Fruit fly (Drosophila melanogaster): ENCODE results near the gene CBP.

The CBP gene

DNA sequence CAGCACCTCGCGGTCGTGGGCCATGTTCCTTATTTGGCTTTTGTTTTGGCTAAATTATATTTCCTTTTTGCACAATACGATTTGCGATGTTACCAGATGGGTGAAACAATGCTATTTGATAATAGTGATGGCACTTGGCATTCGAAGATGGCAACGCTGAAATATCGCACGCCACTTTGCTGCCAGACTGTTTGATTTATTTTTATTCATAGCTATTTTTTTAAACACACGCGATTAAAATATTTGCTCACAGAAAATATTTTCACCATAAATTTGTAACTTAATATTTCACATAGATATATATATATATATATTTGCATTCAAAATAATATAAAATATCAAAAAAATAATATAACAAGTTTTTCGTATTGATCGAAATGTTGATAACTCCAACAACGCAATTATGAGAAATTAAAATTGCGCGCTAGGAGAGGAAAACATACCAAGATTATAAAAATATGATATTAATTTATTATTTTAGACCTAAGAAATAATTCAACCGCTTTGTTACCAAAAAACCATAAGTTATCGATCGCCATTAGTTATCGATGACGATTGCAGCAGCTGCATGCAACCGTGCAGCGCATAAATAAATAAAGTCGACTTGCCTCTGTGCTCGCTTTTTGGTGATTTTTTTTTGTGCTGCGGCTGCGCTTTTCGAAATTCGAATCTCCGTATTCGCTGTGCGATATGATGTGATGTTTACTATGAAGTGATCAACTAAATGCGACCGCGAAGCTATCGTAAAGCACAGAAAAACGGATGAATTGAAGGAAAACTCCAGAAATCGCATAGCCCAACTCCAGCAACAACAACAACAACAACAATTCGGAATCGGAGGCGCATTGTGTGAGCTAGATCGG is 13.3 kb upstream of the CBP start, which contains the start of the genes Atg5 and Dok (continued):
- peak; percentile 16 for TF ChIP-seq CG3032 (tag; optimal IDR thresholded peaks at IDR 0.05)
- no peak for TF ChIP-seq CG34406 (GFP tag; optimal IDR thresholded peaks at IDR 0.05)
- TF ChIP-seq Sox102F (GFP tag; optimal IDR thresholded peaks at IDR 0.05), result no peak
- no peak for TF ChIP-seq topi (GFP tag; optimal IDR thresholded peaks at IDR 0.05)
- TF ChIP-seq esn (GFP tag; optimal IDR thresholded peaks at IDR 0.05), result no peak
- TF ChIP-seq vri (GFP tag; optimal IDR thresholded peaks at IDR 0.05), result no peak
- TF ChIP-seq Lpt (GFP tag; optimal IDR thresholded peaks at IDR 0.05), result no peak
- TF ChIP-seq dac (GFP tag; optimal IDR thresholded peaks at IDR 0.05), result no peak
- peak; percentile 14 for TF ChIP-seq Hr39 (GFP tag; optimal IDR thresholded peaks at IDR 0.05)
- no peak for TF ChIP-seq Sox15 (GFP tag; optimal IDR thresholded peaks at IDR 0.05)
- no peak for TF ChIP-seq acj6 (GFP tag; optimal IDR thresholded peaks at IDR 0.05)
- no peak for TF ChIP-seq Eip93F (GFP tag; optimal IDR thresholded peaks at IDR 0.05)

dm6 chrX:7324816-7325246 is 12.3 kb upstream of the CBP start:
- TF ChIP-seq Blimp-1 (GFP tag; optimal IDR thresholded peaks at IDR 0.05), result peak; percentile 91
- TF ChIP-seq Lpt (GFP tag; optimal IDR thresholded peaks at IDR 0.05), result peak; percentile 98
- peak; percentile 88 for TF ChIP-seq Ets21C (GFP tag; optimal IDR thresholded peaks at IDR 0.05)
- peak; percentile 94 for TF ChIP-seq cyc (GFP tag; optimal IDR thresholded peaks at IDR 0.05)
- peak; percentile 97 for TF ChIP-seq Eip75B (GFP tag; optimal IDR thresholded peaks at IDR 0.05)
- peak; percentile 97 for TF ChIP-seq achi (GFP tag; optimal IDR thresholded peaks at IDR 0.05)
- TF ChIP-seq Sox102F (GFP tag; optimal IDR thresholded peaks at IDR 0.05), result peak; percentile 96
- peak; percentile 98 for TF ChIP-seq net (GFP tag; optimal IDR thresholded peaks at IDR 0.05)
- peak; percentile 88 for TF ChIP-seq CG11902 (GFP tag; optimal IDR thresholded peaks at IDR 0.05)
- peak; percentile 98 for TF ChIP-seq CG34406 (GFP tag; optimal IDR thresholded peaks at IDR 0.05)
- peak; percentile 96 for TF ChIP-seq CG1621 (tag; optimal IDR thresholded peaks at IDR 0.05)
- TF ChIP-seq pdm3 (GFP tag; optimal IDR thresholded peaks at IDR 0.05), result peak; percentile 97
- peak; percentile 86 for TF ChIP-seq dac (GFP tag; optimal IDR thresholded peaks at IDR 0.05)
- peak; percentile 97 for TF ChIP-seq Met (GFP tag; optimal IDR thresholded peaks at IDR 0.05)
- TF ChIP-seq fkh (GFP tag; optimal IDR thresholded peaks at IDR 0.05), result peak; percentile 78
- peak; percentile 96 for TF ChIP-seq CG11762 (GFP tag; optimal IDR thresholded peaks at IDR 0.05; ENCODE audit: insufficient read depth)
- peak; percentile 98 for TF ChIP-seq esn (GFP tag; optimal IDR thresholded peaks at IDR 0.05)
- peak; percentile 97 for TF ChIP-seq CG10631 (GFP tag; optimal IDR thresholded peaks at IDR 0.05)
- TF ChIP-seq acj6 (GFP tag; optimal IDR thresholded peaks at IDR 0.05), result peak; percentile 97
- peak; percentile 97 for TF ChIP-seq CG9139 (GFP tag; optimal IDR thresholded peaks at IDR 0.05)
- TF ChIP-seq CG6854 (GFP tag; optimal IDR thresholded peaks at IDR 0.05), result peak; percentile 95
- TF ChIP-seq CG16779 (tag; optimal IDR thresholded peaks at IDR 0.05), result peak; percentile 97
- peak; percentile 98 for TF ChIP-seq CG3032 (tag; optimal IDR thresholded peaks at IDR 0.05)
- TF ChIP-seq CG4318 (GFP tag; optimal IDR thresholded peaks at IDR 0.05), result peak; percentile 93
- peak; percentile 91 for TF ChIP-seq CG31627 (GFP tag; optimal IDR thresholded peaks at IDR 0.05)
- TF ChIP-seq Hr39 (GFP tag; optimal IDR thresholded peaks at IDR 0.05), result peak; percentile 89
- TF ChIP-seq CG32006 (GFP tag; optimal IDR thresholded peaks at IDR 0.05), result peak; percentile 98
- peak; percentile 98 for TF ChIP-seq CG6792 (GFP tag; optimal IDR thresholded peaks at IDR 0.05)
- peak; percentile 99 for TF ChIP-seq CG8119 (GFP tag; IDR thresholded peaks at IDR 0.05)
- TF ChIP-seq fd59A (GFP tag; optimal IDR thresholded peaks at IDR 0.05), result peak; percentile 96
- peak; percentile 94 for TF ChIP-seq Eip93F (GFP tag; optimal IDR thresholded peaks at IDR 0.05)
- TF ChIP-seq Smox (GFP tag; optimal IDR thresholded peaks at IDR 0.05), result peak; percentile 97
- peak; percentile 98 to 99 for TF ChIP-seq ss (GFP tag; optimal IDR thresholded peaks at IDR 0.05)
- peak; percentile 95 for TF ChIP-seq Sox14 (GFP tag; optimal IDR thresholded peaks at IDR 0.05)
- peak; percentile 94 for TF ChIP-seq CG8319 (GFP tag; optimal IDR thresholded peaks at IDR 0.05)
- TF ChIP-seq CG11294 (GFP tag; IDR thresholded peaks at IDR 0.05), result peak; percentile 95
- TF ChIP-seq Hr38 (GFP tag; optimal IDR thresholded peaks at IDR 0.05), result no peak
- TF ChIP-seq OdsH (GFP tag; optimal IDR thresholded peaks at IDR 0.05), result peak; percentile 97
- peak; percentile 93 for TF ChIP-seq Sox15 (GFP tag; optimal IDR thresholded peaks at IDR 0.05)
- TF ChIP-seq eg (GFP tag; IDR thresholded peaks at IDR 0.05), result peak; percentile 99
- peak; percentile 96 for TF ChIP-seq CG7368 (GFP tag; optimal IDR thresholded peaks at IDR 0.05)
- TF ChIP-seq lz (GFP tag; optimal IDR thresholded peaks at IDR 0.05), result peak; percentile 96
- peak; percentile 96 for TF ChIP-seq Hr4 (GFP tag; optimal IDR thresholded peaks at IDR 0.05)
- TF ChIP-seq CG10669 (GFP tag; optimal IDR thresholded peaks at IDR 0.05), result peak; percentile 97

Data from whole organism, prepupa.